Worm (Caenorhabditis elegans): ENCODE results near the gene dpy-27.

ce11 chrIII:3831381-3831780 is 11.9 kb upstream of the dpy-27 start, which contains the start of gene C36A4.10:
- TF ChIP-seq Y75B8A.6 (GFP tag; IDR thresholded peaks at IDR 0.05) (no peak), ces-1 (GFP tag; optimal IDR thresholded peaks at IDR 0.05) (no peak), nhr-237 (tag; optimal IDR thresholded peaks at IDR 0.05) (no peak), ama-1 (optimal IDR thresholded peaks at IDR 0.05) (no peak), ceh-82 (tag; optimal IDR thresholded peaks at IDR 0.05) (no peak), zag-1 (tag; optimal IDR thresholded peaks at IDR 0.05) (no peak), snpc-4 (tag; optimal IDR thresholded peaks at IDR 0.05) (no peak), T26A8.4 (GFP tag; IDR thresholded peaks at IDR 0.05) (no peak), egl-27 (tag; optimal IDR thresholded peaks at IDR 0.05) (no peak), lin-15B (tag; optimal IDR thresholded peaks at IDR 0.05) (no peak), gei-8 (GFP tag; optimal IDR thresholded peaks at IDR 0.05) (no peak), lsy-2 (tag; optimal IDR thresholded peaks at IDR 0.05) (no peak)
